Fruit fly (Drosophila melanogaster) whole organism: ENCODE data around the gene CG14036.

Experiments used
- CG8478 ChIP-seq: fragments of >200 bp; optimal IDR thresholded peaks from 2 replicates; lab custom pipeline; 2018; ENCODE audit warnings: inconsistent platforms
- psq ChIP-seq: fragments of >200 bp; optimal IDR thresholded peaks from 2 replicates; lab custom pipeline; 2017
- usp ChIP-seq: fragments of >200 bp; optimal IDR thresholded peaks from 2 replicates; lab custom pipeline; 2017; ENCODE audit warnings: missing biosample characterization, missing genetic modification characterization, mixed read lengths

DNA sequence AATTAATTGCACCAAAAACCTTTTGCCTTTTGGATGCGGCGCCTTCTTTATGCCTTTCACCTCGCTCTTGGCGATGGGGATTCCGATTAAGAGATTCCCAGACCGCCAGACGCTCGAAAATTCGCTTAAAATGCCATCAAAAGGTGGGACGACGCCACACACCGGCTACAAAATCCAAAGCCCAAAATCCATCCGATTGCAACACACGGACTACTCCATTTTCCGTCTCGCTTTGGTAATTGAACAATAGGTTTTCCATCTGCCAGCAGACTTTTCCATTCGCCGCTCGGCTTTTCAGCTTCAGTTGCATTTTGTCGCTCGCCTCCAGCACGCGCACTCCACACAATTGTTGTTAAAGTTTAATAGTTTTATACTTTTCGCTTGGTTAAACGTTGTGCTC, 5.7 kb upstream of the CG14036 start, which contains the start of gene qtc:
- TF ChIP-seq usp (no peak), CG8478 (no peak), psq (lab: Kevin White, UChicago) (no peak)
